Worm (Caenorhabditis elegans) whole organism, L4/young adult: Measurements from ENCODE around the gene scav-3.

ENCODE experiments used
- W03F9.2 ChIP-seq: fragments of 150-350 bp; optimal IDR thresholded peaks from 2 replicates; lab custom pipeline; 2014; ENCODE audit warnings: missing biosample characterization, missing genetic modification characterization
- him-1 ChIP-seq: sonication (generic microtip); optimal IDR thresholded peaks from 2 replicates; lab custom pipeline; 2016; ENCODE audit warnings: missing genotype, missing genetic modification reagents, missing genetic modification characterization, missing compliant biosample characterization

ce11 chrIII:12421708-12422107 lies 34.9 kb downstream of the scav-3 start, which contains the start of gene tat-1:
- TF ChIP-seq him-1 (tag; lab: Kevin White, UChicago) (no peak), W03F9.2 (no peak)
